Worm (Caenorhabditis elegans) whole organism, L3 larva: ENCODE results near the gene K09E9.4.

Experiments used
- R02D3.7 ChIP-seq: fragments of 150-350 bp; optimal IDR thresholded peaks from 2 replicates; lab custom pipeline; 2014; ENCODE audit warnings: missing biosample characterization, missing genetic modification characterization
- ZK546.5 ChIP-seq: sonication (generic microtip); optimal IDR thresholded peaks from 2 replicates; lab custom pipeline; 2017; ENCODE audit warnings: missing biosample characterization, missing genetic modification characterization
- aly-2 ChIP-seq: fragments of 150-350 bp; optimal IDR thresholded peaks from 2 replicates; lab custom pipeline; 2014; ENCODE audit warnings: missing biosample characterization, missing genetic modification characterization
- ama-1 ChIP-seq: fragments of 150-350 bp; optimal IDR thresholded peaks from 2 replicates; lab custom pipeline; 2018
- ceh-16 ChIP-seq: sonication (generic microtip); optimal IDR thresholded peaks from 2 replicates; lab custom pipeline; 2017; ENCODE audit warnings: missing biosample characterization, missing genetic modification characterization
- ceh-28 ChIP-seq: fragments of 150-350 bp; optimal IDR thresholded peaks from 2 replicates; lab custom pipeline; 2014; ENCODE audit warnings: missing biosample characterization, missing genetic modification reagents, missing genetic modification characterization
- ceh-82 ChIP-seq: fragments of 150-350 bp; optimal IDR thresholded peaks from 2 replicates; lab custom pipeline; 2014; ENCODE audit warnings: missing biosample characterization, missing genetic modification characterization
- ceh-9 ChIP-seq: sonication (generic microtip); optimal IDR thresholded peaks from 2 replicates; lab custom pipeline; 2018; ENCODE audit warnings: missing biosample characterization, missing genetic modification characterization
- daf-12 ChIP-seq: fragments of 150-350 bp; optimal IDR thresholded peaks from 2 replicates; lab custom pipeline; 2014; ENCODE audit warnings: missing biosample characterization, missing genetic modification reagents, missing genetic modification characterization
- egl-27 ChIP-seq: sonication (generic microtip); optimal IDR thresholded peaks from 4 replicates; lab custom pipeline; 2017; ENCODE audit warnings: missing biosample characterization, missing genetic modification reagents, missing genetic modification characterization
- egl-5 ChIP-seq: fragments of 150-350 bp; optimal IDR thresholded peaks from 2 replicates; lab custom pipeline; 2017; ENCODE audit warnings: missing biosample characterization, missing genetic modification reagents, missing genetic modification characterization, inconsistent platforms
- elt-1 ChIP-seq: fragments of 150-350 bp; optimal IDR thresholded peaks from 2 replicates; lab custom pipeline; 2014; ENCODE audit warnings: missing biosample characterization, missing genetic modification characterization
- elt-2 ChIP-seq: sonication (generic microtip); optimal IDR thresholded peaks from 2 replicates; lab custom pipeline; 2016; ENCODE audit warnings: missing genetic modification reagents, mild to moderate bottlenecking, missing genetic modification characterization, missing compliant biosample characterization
- elt-3 ChIP-seq, 3 experiments: fragments of 150-350 bp in 1 of 3; sonication (generic microtip) in 2 of 3; optimal IDR thresholded peaks; 2 replicates in 2 of 3; 4 replicates in 1 of 3; lab custom pipeline; 2014 to 2017; ENCODE audit warnings: missing biosample characterization in 3 of 3, missing genetic modification characterization in 3 of 3
- eor-1 ChIP-seq, 2 experiments: fragments of 150-350 bp; optimal IDR thresholded peaks; 2 replicates each; lab custom pipeline; 2014 to 2018; ENCODE audit warnings: missing biosample characterization in 2 of 2, missing genetic modification characterization in 2 of 2
- fkh-10 ChIP-seq: sonication (generic microtip); optimal IDR thresholded peaks from 2 replicates; lab custom pipeline; 2017; ENCODE audit warnings: missing biosample characterization, missing genetic modification reagents, missing genetic modification characterization
- fkh-2 ChIP-seq: fragments of 150-350 bp; optimal IDR thresholded peaks from 2 replicates; lab custom pipeline; 2014; ENCODE audit warnings: missing biosample characterization, missing genetic modification reagents, missing genetic modification characterization
- fos-1 ChIP-seq: fragments of 150-350 bp; optimal IDR thresholded peaks from 2 replicates; lab custom pipeline; 2014; ENCODE audit warnings: missing biosample characterization, missing genetic modification characterization
- hmg-11 ChIP-seq: sonication (generic microtip); optimal IDR thresholded peaks from 2 replicates; lab custom pipeline; 2016; ENCODE audit warnings: missing genetic modification characterization, missing compliant biosample characterization
- jun-1 ChIP-seq: fragments of 150-350 bp; optimal IDR thresholded peaks from 2 replicates; lab custom pipeline; 2014; ENCODE audit warnings: missing biosample characterization, missing genetic modification reagents, missing genetic modification characterization
- lin-15B ChIP-seq: fragments of 150-350 bp; optimal IDR thresholded peaks from 2 replicates; lab custom pipeline; 2014; ENCODE audit warnings: missing biosample characterization, missing genetic modification characterization
- lin-39 ChIP-seq: fragments of 150-350 bp; optimal IDR thresholded peaks from 2 replicates; lab custom pipeline; 2018; ENCODE audit warnings: missing biosample characterization, missing genetic modification reagents, missing genetic modification characterization
- lsy-12 ChIP-seq: sonication (generic microtip); optimal IDR thresholded peaks from 2 replicates; lab custom pipeline; 2016; ENCODE audit warnings: mild to moderate bottlenecking, missing genetic modification characterization, missing compliant biosample characterization
- mdl-1 ChIP-seq: fragments of 150-350 bp; optimal IDR thresholded peaks from 2 replicates; lab custom pipeline; 2014; ENCODE audit warnings: missing biosample characterization, missing genetic modification characterization
- mml-1 ChIP-seq: fragments of 150-350 bp; sonication (generic microtip); optimal IDR thresholded peaks from 3 replicates; lab custom pipeline; 2014; ENCODE audit warnings: missing biosample characterization, missing genetic modification characterization
- nfya-1 ChIP-seq: sonication (generic microtip); optimal IDR thresholded peaks from 2 replicates; lab custom pipeline; 2017; ENCODE audit warnings: missing genetic modification characterization, mild to moderate bottlenecking, missing compliant biosample characterization, antibody characterized with exemption, moderate library complexity; ENCODE audit not compliant: insufficient read depth
- nhr-11 ChIP-seq: fragments of 150-350 bp; optimal IDR thresholded peaks from 2 replicates; lab custom pipeline; 2014; ENCODE audit warnings: missing biosample characterization, missing genetic modification characterization
- nhr-12 ChIP-seq: fragments of 150-350 bp; optimal IDR thresholded peaks from 2 replicates; lab custom pipeline; 2014; ENCODE audit warnings: missing biosample characterization, missing genetic modification characterization
- nhr-23 ChIP-seq: fragments of 150-350 bp; optimal IDR thresholded peaks from 2 replicates; lab custom pipeline; 2014; ENCODE audit warnings: missing biosample characterization, missing genetic modification reagents, missing genetic modification characterization
- nhr-237 ChIP-seq: fragments of 150-350 bp; optimal IDR thresholded peaks from 2 replicates; lab custom pipeline; 2014; ENCODE audit warnings: missing biosample characterization, missing genetic modification characterization
- nhr-25 ChIP-seq: sonication (generic microtip); optimal IDR thresholded peaks from 2 replicates; lab custom pipeline; 2017; ENCODE audit warnings: missing biosample characterization, missing genetic modification characterization
- nhr-28 ChIP-seq: fragments of 150-350 bp; optimal IDR thresholded peaks from 2 replicates; lab custom pipeline; 2014; ENCODE audit warnings: missing biosample characterization, missing genetic modification characterization
- nhr-43 ChIP-seq: sonication (generic microtip); optimal IDR thresholded peaks from 2 replicates; lab custom pipeline; 2016; ENCODE audit warnings: mild to moderate bottlenecking, missing genetic modification characterization, missing compliant biosample characterization; ENCODE audit not compliant: poor library complexity, severe bottlenecking
- nhr-67 ChIP-seq: fragments of 150-350 bp; optimal IDR thresholded peaks from 2 replicates; lab custom pipeline; 2014; ENCODE audit warnings: missing biosample characterization, missing genetic modification characterization
- nhr-76 ChIP-seq: fragments of 150-350 bp; sonication (generic microtip); optimal IDR thresholded peaks from 5 replicates; lab custom pipeline; 2014; ENCODE audit warnings: missing biosample characterization, missing genetic modification characterization
- nhr-77 ChIP-seq: fragments of 150-350 bp; optimal IDR thresholded peaks from 2 replicates; lab custom pipeline; 2014; ENCODE audit warnings: missing biosample characterization, missing genetic modification characterization
- pha-4 ChIP-seq: fragments of 150-350 bp; optimal IDR thresholded peaks from 2 replicates; lab custom pipeline; 2014; ENCODE audit warnings: missing biosample characterization, missing genetic modification reagents, missing genetic modification characterization
- pqm-1 ChIP-seq: fragments of 150-350 bp; optimal IDR thresholded peaks from 2 replicates; lab custom pipeline; 2017; ENCODE audit warnings: missing biosample characterization, missing genetic modification characterization, inconsistent platforms
- sea-2 ChIP-seq: fragments of 150-350 bp; sonication (generic microtip); optimal IDR thresholded peaks from 4 replicates; lab custom pipeline; 2014; ENCODE audit warnings: missing biosample characterization, missing genetic modification reagents, missing genetic modification characterization
- skn-1 ChIP-seq: fragments of 150-350 bp; optimal IDR thresholded peaks from 2 replicates; lab custom pipeline; 2014; ENCODE audit warnings: missing biosample characterization, missing genetic modification characterization
- snpc-4 ChIP-seq: fragments of 150-350 bp; optimal IDR thresholded peaks from 2 replicates; lab custom pipeline; 2014; ENCODE audit warnings: missing biosample characterization, missing genetic modification characterization
- tbx-2 ChIP-seq: sonication (generic microtip); optimal IDR thresholded peaks from 2 replicates; lab custom pipeline; 2016; ENCODE audit warnings: mild to moderate bottlenecking, missing genetic modification characterization, missing compliant biosample characterization
- unc-39 ChIP-seq: sonication (generic microtip); optimal IDR thresholded peaks from 4 replicates; lab custom pipeline; 2017; ENCODE audit warnings: missing biosample characterization, missing genetic modification characterization
- unc-62 ChIP-seq: fragments of 150-350 bp; sonication (generic microtip); optimal IDR thresholded peaks from 4 replicates; lab custom pipeline; 2014; ENCODE audit warnings: missing biosample characterization, missing genetic modification reagents, missing genetic modification characterization
- zag-1 ChIP-seq: fragments of 150-350 bp; optimal IDR thresholded peaks from 2 replicates; lab custom pipeline; 2014; ENCODE audit warnings: missing biosample characterization, missing genetic modification characterization
- ztf-11 ChIP-seq: fragments of 150-350 bp; optimal IDR thresholded peaks from 2 replicates; lab custom pipeline; 2014; ENCODE audit warnings: missing biosample characterization, missing genetic modification characterization
- ztf-4 ChIP-seq: fragments of 150-350 bp; optimal IDR thresholded peaks from 2 replicates; lab custom pipeline; 2014; ENCODE audit warnings: missing biosample characterization, missing genetic modification characterization

Gene K09E9.4

ce11 chrX:15607498-15608019 is 22.7 kb downstream of the K09E9.4 start, which contains the start of gene nipi-3 (continued):
- TF ChIP-seq pqm-1 (tag; lab: Kevin White, UChicago) (peak; percentile 96), ama-1 (lab: Kevin White, UChicago) (peak; percentile 79), ztf-4 (peak; percentile 85), ceh-82 (tag; lab: Kevin White, UChicago) (peak; percentile 27), nhr-11 (tag; lab: Kevin White, UChicago) (peak; percentile 93), zag-1 (peak; percentile 19), fkh-2 (no peak), fos-1 (tag; lab: Kevin White, UChicago) (peak; percentile 88), nhr-43 (tag; lab: Kevin White, UChicago) (peak; percentile 64), egl-27 (peak; percentile 90), aly-2 (peak; percentile 12), R02D3.7 (peak; percentile 71), fkh-10 (GFP tag; lab: Kevin White, UChicago) (no peak), pha-4 (tag; lab: Kevin White, UChicago) (peak; percentile 92), sea-2 (GFP tag; lab: Kevin White, UChicago) (peak; percentile 70), lin-15B (tag; lab: Kevin White, UChicago) (peak; percentile 68), nhr-76 (tag; lab: Kevin White, UChicago) (peak; percentile 72)

- TF ChIP-seq ceh-28 (tag; lab: Kevin White, UChicago) (peak; percentile 54), snpc-4 (tag; lab: Kevin White, UChicago) (peak; percentile 35), nhr-237 (no peak), sea-2 (GFP tag; lab: Kevin White, UChicago) (no peak), fos-1 (tag; lab: Kevin White, UChicago) (no peak), fkh-2 (no peak), nfya-1 (peak; percentile 84), ztf-4 (no peak), ama-1 (lab: Kevin White, UChicago) (peak; percentile 37), R02D3.7 (peak; percentile 49), nhr-77 (tag; lab: Kevin White, UChicago) (no peak), nhr-76 (tag; lab: Kevin White, UChicago) (no peak), skn-1 (tag; lab: Kevin White, UChicago) (peak; percentile 13), elt-3 (tag; optimal IDR thresholded peaks at IDR 0.05; lab: Kevin White, UChicago) (no peak), pha-4 (tag; lab: Kevin White, UChicago) (peak; percentile 36), unc-39 (no peak), zag-1 (peak; percentile 32), mdl-1 (tag; lab: Kevin White, UChicago) (peak; percentile 93), fkh-10 (GFP tag; lab: Kevin White, UChicago) (peak; percentile 61), lsy-12 (tag; lab: Kevin White, UChicago) (peak; percentile 62), nhr-67 (tag; lab: Kevin White, UChicago) (no peak), ceh-16 (tag; lab: Kevin White, UChicago) (no peak), tbx-2 (tag; lab: Kevin White, UChicago) (peak; percentile 16), ztf-11 (tag; lab: Kevin White, UChicago) (no peak), egl-27 (peak; percentile 54), mml-1 (tag; lab: Kevin White, UChicago) (no peak), pqm-1 (tag; lab: Kevin White, UChicago) (no peak), jun-1 (tag; lab: Kevin White, UChicago) (peak; percentile 28), lin-39 (tag; lab: Kevin White, UChicago) (peak; percentile 91), nhr-43 (tag; lab: Kevin White, UChicago) (no peak), aly-2 (no peak), lin-15B (tag; lab: Kevin White, UChicago) (peak; percentile 45), nhr-25 (tag; lab: Kevin White, UChicago) (peak; percentile 48), ceh-9 (no peak), ZK546.5 (tag; lab: Kevin White, UChicago) (no peak), eor-1 (tag; optimal IDR thresholded peaks at IDR 0.05; lab: Kevin White, UChicago) (no peak), nhr-11 (tag; lab: Kevin White, UChicago) (no peak), ceh-82 (tag; lab: Kevin White, UChicago) (no peak), unc-62 (GFP tag; lab: Kevin White, UChicago) (peak; percentile 62), egl-5 (tag; lab: Kevin White, UChicago) (peak; percentile 47), daf-12 (tag; lab: Kevin White, UChicago) (no peak), elt-1 (peak; percentile 6), hmg-11 (tag; lab: Kevin White, UChicago) (peak; percentile 73), nhr-12 (tag; lab: Kevin White, UChicago) (no peak), nhr-23 (tag; lab: Kevin White, UChicago) (peak; percentile 86), nhr-28 (tag; lab: Kevin White, UChicago) (no peak), elt-2 (no peak)
Observed at ce11 chrX:15606585-15607276, 23.5 kb downstream of the K09E9.4 start, which contains the start of gene rab-14. TSS of gene rab-14 (minus strand) at chrX:15606635.
